Worm (Caenorhabditis elegans): ENCODE results near the gene str-114.

DNA sequence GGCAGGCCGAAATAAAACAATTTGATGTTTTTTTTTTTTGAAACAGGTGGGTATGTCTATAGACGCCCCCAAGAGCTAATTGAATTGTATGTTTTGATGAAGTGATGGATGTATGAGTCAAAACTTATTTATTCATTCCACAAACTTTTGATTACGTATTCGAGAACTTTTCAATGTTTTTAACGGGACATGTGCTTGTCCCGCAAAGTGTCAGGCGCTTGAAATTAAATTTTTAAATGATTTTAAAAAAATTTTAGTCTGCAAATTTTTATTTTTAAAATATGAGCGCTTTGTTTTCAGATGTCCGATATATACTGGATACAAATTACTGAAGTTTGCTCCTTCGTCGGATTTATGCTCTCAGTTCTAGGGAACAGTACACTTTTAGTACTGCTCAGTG lies at the start of gene str-114:
- TF ChIP-seq rpc-1 (optimal IDR thresholded peaks at IDR 0.05) (no peak), rpc-1 (tag; optimal IDR thresholded peaks at IDR 0.05) (no peak), dpl-1 (GFP tag; optimal IDR thresholded peaks at IDR 0.05) (no peak), nhr-120 (GFP tag; IDR thresholded peaks at IDR 0.05) (no peak), F39B2.1 (GFP tag; IDR thresholded peaks at IDR 0.05) (no peak), snpc-4 (GFP tag; optimal IDR thresholded peaks at IDR 0.05) (no peak), snpc-4 (tag; optimal IDR thresholded peaks at IDR 0.05) (no peak), ceh-27 (GFP tag; optimal IDR thresholded peaks at IDR 0.05) (no peak), ceh-91 (GFP tag; IDR thresholded peaks at IDR 0.05) (no peak), ama-1 (optimal IDR thresholded peaks at IDR 0.05) (no peak), ama-1 (GFP tag; optimal IDR thresholded peaks at IDR 0.05) (no peak), hmg-20 (GFP tag; IDR thresholded peaks at IDR 0.05) (no peak)

Data from whole organism, young adult.